Fruit fly (Drosophila melanogaster) whole organism, embryonic: ENCODE results near the gene Ankle2.

Source experiments
- Awh ChIP-seq: fragments of 200-800 bp; sonication (Bioruptor generic); IDR thresholded peaks from 2 replicates; pipeline ENCODE4, ENCODE4 v1.3.6; 2022; ENCODE audit warnings: missing biosample characterization, missing genetic modification characterization
- BtbVII ChIP-seq: fragments of 200-800 bp; sonication (Bioruptor generic); optimal IDR thresholded peaks from 3 replicates; lab custom pipeline; 2017; ENCODE audit warnings: missing biosample characterization, mild to moderate bottlenecking, missing genetic modification characterization
- CG1024 ChIP-seq: fragments of 200-800 bp; sonication (Bioruptor generic); IDR thresholded peaks from 2 replicates; pipeline ENCODE4 v1.3.6; 2022; ENCODE audit warnings: missing biosample characterization, missing genetic modification characterization
- CG10654 ChIP-seq: fragments of 200-800 bp; sonication (Bioruptor generic); optimal IDR thresholded peaks from 2 replicates; lab custom pipeline; 2016; ENCODE audit warnings: missing biosample characterization, missing genetic modification characterization
- CG11456 ChIP-seq: fragments of 200-800 bp; sonication (Bioruptor generic); IDR thresholded peaks from 3 replicates; pipeline ENCODE4 v1.3.6; 2022; ENCODE audit warnings: missing biosample characterization, missing genetic modification characterization
- CG11504 ChIP-seq: fragments of 200-800 bp; sonication (Bioruptor generic); optimal IDR thresholded peaks from 3 replicates; lab custom pipeline; 2019; ENCODE audit warnings: missing biosample characterization, mild to moderate bottlenecking, missing genetic modification characterization, moderate library complexity
- CG12071 ChIP-seq: fragments of 200-800 bp; sonication (Bioruptor generic); optimal IDR thresholded peaks from 3 replicates; lab custom pipeline; 2018; ENCODE audit warnings: missing biosample characterization, mild to moderate bottlenecking, missing genetic modification characterization
- CG13296 ChIP-seq: fragments of 200-800 bp; sonication (Bioruptor generic); optimal IDR thresholded peaks from 3 replicates; lab custom pipeline; 2018; ENCODE audit warnings: missing biosample characterization, mild to moderate bottlenecking, missing genetic modification characterization
- CG13424 ChIP-seq: fragments of 200-800 bp; sonication (Bioruptor generic); optimal IDR thresholded peaks from 2 replicates; lab custom pipeline; 2019; ENCODE audit warnings: missing biosample characterization, mild to moderate bottlenecking, missing genetic modification characterization, moderate library complexity
- CG15601 ChIP-seq: fragments of 200-800 bp; sonication (Bioruptor generic); optimal IDR thresholded peaks from 3 replicates; lab custom pipeline; 2019; ENCODE audit warnings: missing biosample characterization, mild to moderate bottlenecking, missing genetic modification characterization, moderate library complexity
- CG1792 ChIP-seq: fragments of 200-800 bp; sonication (Bioruptor generic); optimal IDR thresholded peaks from 2 replicates; lab custom pipeline; 2016; ENCODE audit warnings: missing biosample characterization, missing genetic modification characterization
- CG2678 ChIP-seq: fragments of 200-800 bp; sonication (Bioruptor generic); optimal IDR thresholded peaks from 3 replicates; lab custom pipeline; 2019; ENCODE audit warnings: missing biosample characterization, mild to moderate bottlenecking, missing genetic modification characterization, moderate library complexity
- CG2875 ChIP-seq: fragments of 200-800 bp; sonication (Bioruptor generic); optimal IDR thresholded peaks from 2 replicates; lab custom pipeline; 2017; ENCODE audit warnings: missing biosample characterization, mild to moderate bottlenecking, missing genetic modification characterization, missing genetic modification reagents
- CG34224 ChIP-seq: fragments of 200-800 bp; sonication (Bioruptor generic); IDR thresholded peaks from 3 replicates; pipeline ENCODE4 v1.3.6; 2022; ENCODE audit warnings: missing biosample characterization, missing genetic modification characterization; ENCODE audit not compliant: partially characterized antibody
- CG42726 ChIP-seq: fragments of 200-800 bp; sonication (Bioruptor generic); IDR thresholded peaks from 2 replicates; pipeline ENCODE4 v1.3.6; 2022; ENCODE audit warnings: missing biosample characterization, missing genetic modification characterization; ENCODE audit not compliant: partially characterized antibody
- CG4328 ChIP-seq: fragments of 200-800 bp; sonication (Bioruptor generic); optimal IDR thresholded peaks from 3 replicates; lab custom pipeline; 2017; ENCODE audit warnings: missing biosample characterization, missing genetic modification reagents, missing genetic modification characterization
- CG4820 ChIP-seq: fragments of 200-800 bp; sonication (Bioruptor generic); optimal IDR thresholded peaks from 3 replicates; lab custom pipeline; 2016; ENCODE audit warnings: missing biosample characterization, missing genetic modification characterization
- CG8388 ChIP-seq: fragments of 200-800 bp; sonication (Bioruptor generic); optimal IDR thresholded peaks from 2 replicates; lab custom pipeline; 2019; ENCODE audit warnings: missing biosample characterization, mild to moderate bottlenecking, missing genetic modification characterization, moderate library complexity
- CG9932 ChIP-seq: fragments of 200-800 bp; sonication (Bioruptor generic); IDR thresholded peaks from 2 replicates; pipeline ENCODE4 v1.3.6; 2022; ENCODE audit warnings: missing biosample characterization, missing genetic modification characterization
- Fer2 ChIP-seq: fragments of 200-800 bp; sonication (Bioruptor generic); optimal IDR thresholded peaks from 2 replicates; lab custom pipeline; 2018; ENCODE audit warnings: missing biosample characterization, mild to moderate bottlenecking, missing genetic modification characterization, moderate library complexity
- Fer3 ChIP-seq: fragments of 200-800 bp; sonication (Bioruptor generic); optimal IDR thresholded peaks from 2 replicates; lab custom pipeline; 2018; ENCODE audit warnings: missing biosample characterization, mild to moderate bottlenecking, missing genetic modification characterization, moderate library complexity
- Gug ChIP-seq: fragments of 200-800 bp; sonication (Bioruptor generic); IDR thresholded peaks from 4 replicates; pipeline ENCODE4 v1.3.6; 2022; ENCODE audit warnings: missing biosample characterization, missing genetic modification characterization
- Kr ChIP-seq: fragments of 200-800 bp; sonication (Bioruptor generic); optimal IDR thresholded peaks from 2 replicates; lab custom pipeline; 2017; ENCODE audit warnings: missing biosample characterization, mild to moderate bottlenecking, missing genetic modification characterization
- MTF-1 ChIP-seq: fragments of 200-800 bp; sonication (Bioruptor generic); optimal IDR thresholded peaks from 2 replicates; lab custom pipeline; 2018; ENCODE audit warnings: missing biosample characterization, mild to moderate bottlenecking, missing genetic modification characterization, borderline replicate concordance
- Mad ChIP-seq: fragments of 200-800 bp; sonication (Bioruptor generic); optimal IDR thresholded peaks from 2 replicates; lab custom pipeline; 2016; ENCODE audit warnings: missing biosample characterization, missing genetic modification characterization
- Med ChIP-seq: fragments of 200-800 bp; sonication (Bioruptor generic); peaks from one replicate; lab custom pipeline; 2016; ENCODE audit warnings: missing biosample characterization, missing genetic modification characterization, mild to moderate bottlenecking, inconsistent platforms, moderate library complexity
- Nf-YC ChIP-seq: fragments of 200-800 bp; optimal IDR thresholded peaks from 3 replicates; lab custom pipeline; 2019; ENCODE audit warnings: missing biosample characterization, mild to moderate bottlenecking, missing genetic modification characterization, moderate library complexity
- Sry-β ChIP-seq: fragments of 200-800 bp; sonication (Bioruptor generic); optimal IDR thresholded peaks from 2 replicates; lab custom pipeline; 2018; ENCODE audit warnings: missing biosample characterization, mild to moderate bottlenecking, missing genetic modification characterization, moderate library complexity
- Trl ChIP-seq, 3 experiments: fragments of >200 bp in 2 of 3; fragments of 200-800 bp in 1 of 3; sonication (Bioruptor generic) in 1 of 3; optimal IDR thresholded peaks; 2 replicates in 1 of 3; 3 replicates in 2 of 3; lab custom pipeline; 2016 to 2017; ENCODE audit warnings: missing biosample characterization in 1 of 3, missing genetic modification characterization in 1 of 3
- Xrp1 ChIP-seq: fragments of 200-800 bp; sonication (Bioruptor generic); IDR thresholded peaks from 2 replicates; pipeline ENCODE4 v1.3.6; 2022; ENCODE audit warnings: missing biosample characterization, missing genetic modification characterization
- crol ChIP-seq: fragments of 200-800 bp; sonication (Bioruptor generic); IDR thresholded peaks from 2 replicates; pipeline ENCODE4 v1.3.6; 2022; ENCODE audit warnings: missing biosample characterization, missing genetic modification characterization
- dmrt99B ChIP-seq: fragments of 200-800 bp; sonication (Bioruptor generic); optimal IDR thresholded peaks from 2 replicates; lab custom pipeline; 2018; ENCODE audit warnings: missing biosample characterization, mild to moderate bottlenecking, missing genetic modification characterization, moderate library complexity
- dysf ChIP-seq: fragments of 200-800 bp; sonication (Bioruptor generic); IDR thresholded peaks from 3 replicates; pipeline ENCODE4 v1.3.6; 2022; ENCODE audit warnings: missing biosample characterization, missing genetic modification characterization
- eyg ChIP-seq: fragments of 200-800 bp; sonication (Bioruptor generic); optimal IDR thresholded peaks from 3 replicates; lab custom pipeline; 2016; ENCODE audit warnings: missing biosample characterization, missing genetic modification characterization
- fd64A ChIP-seq: fragments of 200-800 bp; sonication (Bioruptor generic); optimal IDR thresholded peaks from 3 replicates; lab custom pipeline; 2018; ENCODE audit warnings: missing biosample characterization, mild to moderate bottlenecking, missing genetic modification characterization
- ftz-f1 ChIP-seq: fragments of 200-800 bp; sonication (Bioruptor generic); optimal IDR thresholded peaks from 2 replicates; lab custom pipeline; 2016; ENCODE audit warnings: missing biosample characterization, missing genetic modification characterization
- fu2 ChIP-seq: fragments of 200-800 bp; sonication (Bioruptor generic); optimal IDR thresholded peaks from 2 replicates; lab custom pipeline; 2016; ENCODE audit warnings: missing biosample characterization, missing genetic modification characterization
- gcm ChIP-seq: fragments of 200-800 bp; sonication (Bioruptor generic); optimal IDR thresholded peaks from 2 replicates; lab custom pipeline; 2019; ENCODE audit warnings: missing biosample characterization, mild to moderate bottlenecking, missing genetic modification characterization, moderate library complexity
- gem ChIP-seq: fragments of 200-800 bp; sonication (Bioruptor generic); optimal IDR thresholded peaks from 2 replicates; lab custom pipeline; 2019; ENCODE audit warnings: missing biosample characterization, mild to moderate bottlenecking, missing genetic modification characterization, moderate library complexity
- grau ChIP-seq: fragments of 200-800 bp; optimal IDR thresholded peaks from 3 replicates; lab custom pipeline; 2019; ENCODE audit warnings: missing biosample characterization, mild to moderate bottlenecking, missing genetic modification characterization, moderate library complexity
- inv ChIP-seq: fragments of 200-800 bp; sonication (Bioruptor generic); IDR thresholded peaks from 2 replicates; pipeline ENCODE4 v1.3.6; 2022; ENCODE audit warnings: missing biosample characterization, missing genetic modification characterization; ENCODE audit not compliant: partially characterized antibody
- mirr ChIP-seq: fragments of 200-800 bp; sonication (Bioruptor generic); optimal IDR thresholded peaks from 3 replicates; lab custom pipeline; 2018; ENCODE audit warnings: missing biosample characterization, mild to moderate bottlenecking, missing genetic modification characterization
- nerfin-1 ChIP-seq: fragments of 200-800 bp; sonication (Bioruptor generic); optimal IDR thresholded peaks from 3 replicates; lab custom pipeline; 2019; ENCODE audit warnings: missing biosample characterization, mild to moderate bottlenecking, missing genetic modification characterization, moderate library complexity
- nom ChIP-seq: fragments of 200-800 bp; sonication (Bioruptor generic); optimal IDR thresholded peaks from 2 replicates; lab custom pipeline; 2017; ENCODE audit warnings: missing biosample characterization, missing genetic modification characterization, mild to moderate bottlenecking, moderate library complexity, missing genetic modification reagents
- stc ChIP-seq: fragments of 200-800 bp; sonication (Bioruptor generic); IDR thresholded peaks from 2 replicates; pipeline ENCODE4 v1.3.6; 2022; ENCODE audit warnings: missing biosample characterization, missing genetic modification characterization
- tgo ChIP-seq: fragments of 200-800 bp; sonication (Bioruptor generic); IDR thresholded peaks from 3 replicates; pipeline ENCODE4 v1.3.6; 2022; ENCODE audit warnings: missing biosample characterization, missing genetic modification characterization
- tna ChIP-seq: fragments of 200-800 bp; sonication (Bioruptor generic); IDR thresholded peaks from 2 replicates; pipeline ENCODE4 v1.3.6; 2022; ENCODE audit warnings: missing biosample characterization, missing genetic modification characterization; ENCODE audit not compliant: partially characterized antibody
- wek ChIP-seq: fragments of 200-800 bp; sonication (Bioruptor generic); optimal IDR thresholded peaks from 3 replicates; lab custom pipeline; 2018; ENCODE audit warnings: missing biosample characterization, mild to moderate bottlenecking, missing genetic modification characterization, moderate library complexity
- zf30C ChIP-seq: fragments of 200-800 bp; sonication (Bioruptor generic); optimal IDR thresholded peaks from 3 replicates; lab custom pipeline; 2018; ENCODE audit warnings: missing biosample characterization, mild to moderate bottlenecking, missing genetic modification characterization

Gene Ankle2

dm6 chrX:17582650-17583049 is 3.6 kb upstream of the Ankle2 start (continued):
- TF ChIP-seq Med (GFP tag; lab: Kevin White, UChicago), result peak; percentile 86
- peak; percentile 20 for TF ChIP-seq Fer2 (tag; lab: Kevin White, UChicago)
- no peak for TF ChIP-seq CG42726 (GFP tag; lab: Robert Waterston, UW)
- peak; percentile 37; the same call in 1 of the 2 replicates for TF ChIP-seq stc
- no peak for TF ChIP-seq Kr
- peak; percentile 59 for TF ChIP-seq CG2678
- TF ChIP-seq gem (tag; lab: Kevin White, UChicago), result peak; percentile 52
- TF ChIP-seq inv (GFP tag; lab: Robert Waterston, UW), result no peak
- no peak for TF ChIP-seq mirr (GFP tag; lab: Kevin White, UChicago)
- TF ChIP-seq tna, result no peak
- TF ChIP-seq Gug (GFP tag; lab: Robert Waterston, UW), result no peak
- no peak for TF ChIP-seq Nf-YC (tag; lab: Kevin White, UChicago)
- TF ChIP-seq CG4820, result peak; percentile 3
- TF ChIP-seq Xrp1 (GFP tag; lab: Robert Waterston, UW), result peak; percentile 42; the same call in 1 of the 2 replicates
- TF ChIP-seq CG11456, result 0 out of 3 replicates have a peak, but pooled peaks have one; percentile 48
- TF ChIP-seq grau (tag; lab: Kevin White, UChicago), result peak; percentile 12
- peak; percentile 12 for TF ChIP-seq CG12071 (GFP tag; lab: Kevin White, UChicago)
- TF ChIP-seq dysf (GFP tag; lab: Robert Waterston, UW), result 0 out of 3 replicates have a peak, but pooled peaks have one; percentile 19
- TF ChIP-seq nerfin-1 (tag; lab: Kevin White, UChicago), result peak; percentile 16
- no peak for TF ChIP-seq CG34224 (GFP tag; lab: Robert Waterston, UW)
- peak; percentile 50; the same call in 1 of the 2 replicates for TF ChIP-seq Awh (GFP tag; lab: Robert Waterston, UW)
- TF ChIP-seq tgo, result peak; percentile 26; the same call in 1 of the 3 replicates
- peak; percentile 17 for TF ChIP-seq CG11504
- peak; percentile 19 for TF ChIP-seq CG1792 (GFP tag; lab: Kevin White, UChicago)
- TF ChIP-seq Fer3 (tag; lab: Kevin White, UChicago), result peak; percentile 40
- no peak for TF ChIP-seq CG1024 (GFP tag; lab: Robert Waterston, UW)
- TF ChIP-seq Trl (optimal IDR thresholded peaks at IDR 0.05; lab: Kevin White, UChicago), result no peak
- peak; percentile 56 for TF ChIP-seq Trl (GFP tag; optimal IDR thresholded peaks at IDR 0.05; lab: Kevin White, UChicago)
- TF ChIP-seq CG13296 (GFP tag; lab: Kevin White, UChicago), result peak; percentile 53
- TF ChIP-seq MTF-1 (GFP tag; lab: Kevin White, UChicago), result peak; percentile 12
- TF ChIP-seq CG13424 (tag; lab: Kevin White, UChicago), result peak; percentile 14
- no peak for TF ChIP-seq fu2 (GFP tag; lab: Kevin White, UChicago)
- TF ChIP-seq CG8388 (GFP tag; lab: Kevin White, UChicago), result peak; percentile 10
- peak; percentile 35 for TF ChIP-seq CG15601
- no peak for TF ChIP-seq nom (GFP tag; lab: Kevin White, UChicago)
- no peak for TF ChIP-seq CG9932
- no peak for TF ChIP-seq zf30C (GFP tag; lab: Kevin White, UChicago)
- peak; percentile 16 for TF ChIP-seq fd64A (GFP tag; lab: Kevin White, UChicago)
- peak; percentile 18 for TF ChIP-seq CG10654 (GFP tag; lab: Kevin White, UChicago)
- no peak for TF ChIP-seq Mad (GFP tag; lab: Kevin White, UChicago)
- TF ChIP-seq CG2875 (GFP tag; lab: Kevin White, UChicago), result peak; percentile 61
- TF ChIP-seq Sry-β (GFP tag; lab: Kevin White, UChicago), result no peak
- peak; percentile 31 for TF ChIP-seq wek (GFP tag; lab: Kevin White, UChicago)
- TF ChIP-seq BtbVII, result peak; percentile 41
- TF ChIP-seq dmrt99B (tag; lab: Kevin White, UChicago), result peak; percentile 35
- peak; percentile 21 for TF ChIP-seq CG4328 (GFP tag; lab: Kevin White, UChicago)
- TF ChIP-seq gcm (GFP tag; lab: Kevin White, UChicago), result peak; percentile 27
- TF ChIP-seq ftz-f1 (GFP tag; lab: Kevin White, UChicago), result no peak
- TF ChIP-seq eyg (GFP tag; lab: Kevin White, UChicago), result peak; percentile 18
- TF ChIP-seq crol, result no peak
